Worm (Caenorhabditis elegans): ENCODE measurements around the gene Y49F6B.6.

- no peak for TF ChIP-seq T23F11.4 (GFP tag; optimal IDR thresholded peaks at IDR 0.05)
- no peak for TF ChIP-seq sdc-2 (tag; optimal IDR thresholded peaks at IDR 0.05)
- TF ChIP-seq pqm-1 (tag; optimal IDR thresholded peaks at IDR 0.05), result no peak
- TF ChIP-seq lin-11 (tag; optimal IDR thresholded peaks at IDR 0.05), result no peak
- TF ChIP-seq unc-55 (GFP tag; optimal IDR thresholded peaks at IDR 0.05), result no peak
- TF ChIP-seq unc-42 (tag; optimal IDR thresholded peaks at IDR 0.05), result no peak
- TF ChIP-seq ama-1 (optimal IDR thresholded peaks at IDR 0.05), result no peak
- TF ChIP-seq ets-4 (tag; optimal IDR thresholded peaks at IDR 0.05), result no peak
- TF ChIP-seq ceh-31 (tag; optimal IDR thresholded peaks at IDR 0.05), result no peak
- no peak for TF ChIP-seq eyg-1 (tag; optimal IDR thresholded peaks at IDR 0.05)
- no peak for TF ChIP-seq pat-9 (tag; optimal IDR thresholded peaks at IDR 0.05)
- no peak for TF ChIP-seq ceh-45 (GFP tag; IDR thresholded peaks at IDR 0.05)
Measured at ce11 chrII:3445285-3445806, 27.6 kb upstream of the Y49F6B.6 start, which contains the start of the genes C16C8.5 and C16C8.16.
